Fruit fly (Drosophila melanogaster) whole organism, adult: ENCODE measurements around the gene Ak1.

ENCODE experiments used
- CG11617 ChIP-seq: fragments of 200-800 bp; sonication (Bioruptor generic); optimal IDR thresholded peaks from 2 replicates; lab custom pipeline; 2017; ENCODE audit warnings: mild to moderate bottlenecking, missing biosample characterization, missing genetic modification reagents, missing genetic modification characterization
- CG12768 ChIP-seq: fragments of 200-800 bp; sonication (Bioruptor generic); optimal IDR thresholded peaks from 2 replicates; lab custom pipeline; 2017; ENCODE audit warnings: missing biosample characterization, missing genetic modification characterization, mild to moderate bottlenecking, moderate library complexity, missing genetic modification reagents
- CG14711 ChIP-seq: fragments of 200-800 bp; sonication (Bioruptor generic); optimal IDR thresholded peaks from 2 replicates; lab custom pipeline; 2018; ENCODE audit warnings: missing biosample characterization, mild to moderate bottlenecking, missing genetic modification characterization, moderate library complexity
- CG1620 ChIP-seq: fragments of 200-800 bp; sonication (Bioruptor generic); optimal IDR thresholded peaks from 2 replicates; lab custom pipeline; 2016; ENCODE audit warnings: missing biosample characterization, missing genetic modification characterization
- CG33017 ChIP-seq: fragments of 200-800 bp; sonication (Bioruptor generic); optimal IDR thresholded peaks from 2 replicates; lab custom pipeline; 2018; ENCODE audit warnings: missing biosample characterization, mild to moderate bottlenecking, missing genetic modification characterization, moderate library complexity
- CG5204 ChIP-seq: fragments of 200-800 bp; sonication (Bioruptor generic); optimal IDR thresholded peaks from 2 replicates; lab custom pipeline; 2016; ENCODE audit warnings: missing biosample characterization, missing genetic modification characterization
- CG7045 ChIP-seq: fragments of 200-800 bp; sonication (Bioruptor generic); optimal IDR thresholded peaks from 2 replicates; lab custom pipeline; 2017; ENCODE audit warnings: missing biosample characterization, mild to moderate bottlenecking, missing genetic modification characterization
- CG7101 ChIP-seq: fragments of 200-800 bp; sonication (Bioruptor generic); optimal IDR thresholded peaks from 2 replicates; lab custom pipeline; 2018; ENCODE audit warnings: missing biosample characterization, mild to moderate bottlenecking, missing genetic modification characterization, moderate library complexity
- Clk ChIP-seq: fragments of 200-800 bp; sonication (Bioruptor generic); optimal IDR thresholded peaks from 2 replicates; lab custom pipeline; 2017; ENCODE audit warnings: missing biosample characterization, missing genetic modification characterization
- Crg-1 ChIP-seq: fragments of 200-800 bp; sonication (Bioruptor generic); optimal IDR thresholded peaks from 2 replicates; lab custom pipeline; 2016; ENCODE audit warnings: missing biosample characterization, missing genetic modification characterization
- Hr96 ChIP-seq: fragments of 200-800 bp; sonication (Bioruptor generic); optimal IDR thresholded peaks from 2 replicates; lab custom pipeline; 2016; ENCODE audit warnings: missing biosample characterization, missing genetic modification characterization
- Mnt ChIP-seq: fragments of 200-800 bp; sonication (Bioruptor generic); optimal IDR thresholded peaks from 2 replicates; lab custom pipeline; 2016; ENCODE audit warnings: missing biosample characterization, mild to moderate bottlenecking, missing genetic modification characterization
- bab1 ChIP-seq: fragments of 200-800 bp; sonication (Bioruptor generic); optimal IDR thresholded peaks from 3 replicates; lab custom pipeline; 2019; ENCODE audit warnings: missing biosample characterization, mild to moderate bottlenecking, missing genetic modification characterization, moderate library complexity
- cic ChIP-seq: fragments of 200-800 bp; sonication (Bioruptor generic); optimal IDR thresholded peaks from 2 replicates; lab custom pipeline; 2017; ENCODE audit warnings: missing biosample characterization, mild to moderate bottlenecking, missing genetic modification characterization, moderate library complexity
- cnc ChIP-seq, 2 experiments: fragments of >200 bp; optimal IDR thresholded peaks; 2 replicates each; lab custom pipeline; 2017
- kay ChIP-seq: fragments of 200-800 bp; sonication (Bioruptor generic); peaks from one replicate; lab custom pipeline; 2016; ENCODE audit warnings: missing biosample characterization, missing genetic modification characterization, borderline replicate concordance
- ovo ChIP-seq: fragments of 200-800 bp; sonication (Bioruptor generic); optimal IDR thresholded peaks from 2 replicates; lab custom pipeline; 2016; ENCODE audit warnings: missing biosample characterization, missing genetic modification characterization
- pad ChIP-seq: fragments of 200-800 bp; sonication (Bioruptor generic); optimal IDR thresholded peaks from 3 replicates; lab custom pipeline; 2017; ENCODE audit warnings: missing biosample characterization, missing genetic modification characterization, mild to moderate bottlenecking, moderate library complexity, missing genetic modification reagents
- tj ChIP-seq: fragments of 200-800 bp; sonication (Bioruptor generic); optimal IDR thresholded peaks from 3 replicates; lab custom pipeline; 2017; ENCODE audit warnings: missing biosample characterization, mild to moderate bottlenecking, missing genetic modification characterization, moderate library complexity
- toe ChIP-seq: fragments of 200-800 bp; sonication (Bioruptor generic); optimal IDR thresholded peaks from 2 replicates; lab custom pipeline; 2016; ENCODE audit warnings: missing biosample characterization, missing genetic modification characterization

The Ak1 gene

DNA sequence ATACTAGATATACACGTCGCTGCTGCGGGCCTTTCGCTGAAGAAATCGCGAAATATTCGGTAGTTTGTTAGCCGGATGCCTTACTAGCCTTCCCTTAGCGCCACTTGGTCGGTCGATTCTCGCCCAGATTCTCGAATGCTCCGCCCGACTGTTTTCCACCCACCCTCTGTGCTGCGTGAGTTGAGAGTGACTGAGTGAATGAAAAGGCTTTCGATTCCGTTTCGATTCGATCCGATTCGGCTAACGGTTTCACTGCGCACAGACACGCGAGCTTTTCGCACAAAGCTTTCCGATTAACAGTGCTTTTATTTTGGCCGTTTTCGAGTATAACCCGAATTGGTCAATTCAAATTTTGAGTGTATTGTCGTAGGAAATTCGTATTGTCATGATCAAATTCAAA, at the start of gene Ak1:
Gene Ak1, minus strand, starts transcription at position 347 of the 400 bp plus-strand sequence.
- TF ChIP-seq Crg-1 (GFP tag; lab: Kevin White, UChicago) (no peak), Clk (GFP tag; lab: Kevin White, UChicago) (no peak), kay (GFP tag; lab: Kevin White, UChicago) (no peak), cic (GFP tag; lab: Kevin White, UChicago) (peak; percentile 5), toe (GFP tag; lab: Kevin White, UChicago) (no peak), ovo (GFP tag; lab: Kevin White, UChicago) (peak; percentile 90), CG1620 (GFP tag; lab: Kevin White, UChicago) (no peak), pad (no peak), bab1 (GFP tag; lab: Kevin White, UChicago) (peak; percentile 38), CG12768 (GFP tag; lab: Kevin White, UChicago) (no peak), tj (GFP tag; lab: Kevin White, UChicago) (no peak), CG7045 (GFP tag; lab: Kevin White, UChicago) (no peak), CG5204 (GFP tag; lab: Kevin White, UChicago) (no peak), CG11617 (GFP tag; lab: Kevin White, UChicago) (no peak), cnc (optimal IDR thresholded peaks at IDR 0.05; lab: Kevin White, UChicago) (no peak), CG14711 (tag; lab: Kevin White, UChicago) (no peak), CG33017 (tag; lab: Kevin White, UChicago) (no peak), Mnt (peak; percentile 14), CG7101 (no peak), Hr96 (GFP tag; lab: Kevin White, UChicago) (no peak)

DNA sequence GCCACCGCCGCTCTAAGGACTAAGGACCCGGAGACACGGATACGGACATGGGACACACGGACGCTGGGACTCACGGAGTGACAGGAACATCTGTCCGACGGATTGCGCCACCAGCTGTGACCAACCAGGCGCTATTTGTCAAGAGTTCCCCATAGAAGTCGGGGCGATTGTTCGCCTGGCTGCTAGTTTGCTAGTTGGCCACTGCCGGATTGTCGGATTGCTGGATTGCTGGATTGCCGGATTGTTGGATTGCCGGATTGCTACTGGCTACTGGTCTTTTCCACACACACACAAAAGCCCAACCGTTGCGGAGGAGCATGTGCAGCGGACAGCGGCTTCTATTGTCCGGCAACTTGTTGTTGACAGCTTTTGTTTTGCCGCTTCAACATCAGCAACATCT, 23.3 kb upstream of the Ak1 start:
- TF ChIP-seq cnc (optimal IDR thresholded peaks at IDR 0.05; lab: Kevin White, UChicago) (no peak), pad (no peak), Mnt (no peak), CG12768 (GFP tag; lab: Kevin White, UChicago) (no peak), CG11617 (GFP tag; lab: Kevin White, UChicago) (no peak), CG5204 (GFP tag; lab: Kevin White, UChicago) (no peak), Clk (GFP tag; lab: Kevin White, UChicago) (no peak), kay (GFP tag; lab: Kevin White, UChicago) (no peak), ovo (GFP tag; lab: Kevin White, UChicago) (no peak), CG7045 (GFP tag; lab: Kevin White, UChicago) (no peak), CG1620 (GFP tag; lab: Kevin White, UChicago) (no peak), CG7101 (no peak), CG33017 (tag; lab: Kevin White, UChicago) (no peak), tj (GFP tag; lab: Kevin White, UChicago) (no peak), Crg-1 (GFP tag; lab: Kevin White, UChicago) (no peak), cic (GFP tag; lab: Kevin White, UChicago) (no peak), toe (GFP tag; lab: Kevin White, UChicago) (no peak), bab1 (GFP tag; lab: Kevin White, UChicago) (no peak), CG14711 (tag; lab: Kevin White, UChicago) (no peak), Hr96 (GFP tag; lab: Kevin White, UChicago) (no peak)

DNA sequence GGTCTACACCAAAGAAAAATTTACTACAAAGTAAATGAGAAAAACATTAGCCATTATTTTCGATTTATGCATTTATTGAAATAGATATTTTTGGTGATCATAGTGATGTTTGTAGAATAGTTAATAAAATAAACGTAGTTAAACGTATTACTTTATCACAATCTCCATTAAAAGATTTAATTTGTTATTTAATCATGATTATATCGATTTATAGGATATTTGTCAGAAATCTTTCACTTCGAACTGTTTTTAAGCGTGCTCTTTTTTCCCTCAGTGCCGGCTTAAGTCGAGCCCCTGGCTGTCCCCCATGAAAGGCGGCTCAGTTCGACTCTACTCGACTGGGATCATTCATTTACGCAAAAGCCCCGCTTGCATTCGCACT, 19.7 kb upstream of the Ak1 start:
- TF ChIP-seq CG14711 (tag; lab: Kevin White, UChicago) (peak; percentile 8), toe (GFP tag; lab: Kevin White, UChicago) (no peak), CG1620 (GFP tag; lab: Kevin White, UChicago) (no peak)

DNA sequence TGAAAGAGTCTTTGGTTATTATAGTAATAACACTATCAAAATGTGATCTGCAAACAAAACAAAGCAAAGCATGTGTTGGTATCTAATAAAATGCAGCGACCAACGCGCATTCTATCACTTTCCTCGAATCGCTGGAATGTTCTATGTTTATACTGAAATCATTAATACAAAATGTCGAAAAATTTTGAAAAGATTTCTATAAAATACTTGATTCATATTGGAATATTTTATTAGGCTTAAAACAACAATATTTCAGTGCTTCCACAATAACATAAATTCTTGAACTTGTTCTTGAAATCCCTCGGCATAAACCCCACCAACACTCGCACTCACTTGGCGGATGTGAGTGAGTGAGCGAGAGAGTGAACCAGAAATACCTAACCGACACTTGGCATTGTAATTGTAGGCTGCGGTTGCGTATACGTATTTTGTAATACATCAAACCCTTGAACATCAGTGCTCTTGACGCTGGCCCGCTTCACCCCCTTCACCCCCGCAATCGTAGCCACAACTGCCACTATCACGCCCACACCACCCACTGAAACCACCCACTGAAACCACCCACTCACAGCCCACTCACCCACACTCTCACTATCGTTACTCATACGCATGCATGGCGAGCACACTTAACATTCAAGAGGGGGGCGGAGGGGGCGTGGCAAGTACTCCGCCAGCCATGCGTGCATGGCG, 19.2 kb upstream of the Ak1 start:
- no peak for TF ChIP-seq Clk (GFP tag; lab: Kevin White, UChicago)
- TF ChIP-seq bab1 (GFP tag; lab: Kevin White, UChicago) = no peak
- TF ChIP-seq ovo (GFP tag; lab: Kevin White, UChicago) = no peak
- peak; percentile 12 for TF ChIP-seq CG33017 (tag; lab: Kevin White, UChicago)
- no peak for TF ChIP-seq tj (GFP tag; lab: Kevin White, UChicago)
- TF ChIP-seq CG1620 (GFP tag; lab: Kevin White, UChicago) = no peak
- TF ChIP-seq Crg-1 (GFP tag; lab: Kevin White, UChicago) = no peak
- no peak for TF ChIP-seq cnc (optimal IDR thresholded peaks at IDR 0.05; lab: Kevin White, UChicago)
- TF ChIP-seq CG7045 (GFP tag; lab: Kevin White, UChicago) = no peak
- TF ChIP-seq Mnt = no peak
- no peak for TF ChIP-seq pad
- TF ChIP-seq toe (GFP tag; lab: Kevin White, UChicago) = peak; percentile 12
- no peak for TF ChIP-seq CG11617 (GFP tag; lab: Kevin White, UChicago)
- TF ChIP-seq kay (GFP tag; lab: Kevin White, UChicago) = peak; percentile 49
- peak; percentile 28 for TF ChIP-seq CG7101
- peak; percentile 9 for TF ChIP-seq Hr96 (GFP tag; lab: Kevin White, UChicago)
- TF ChIP-seq CG14711 (tag; lab: Kevin White, UChicago) = no peak
- no peak for TF ChIP-seq cic (GFP tag; lab: Kevin White, UChicago)

DNA sequence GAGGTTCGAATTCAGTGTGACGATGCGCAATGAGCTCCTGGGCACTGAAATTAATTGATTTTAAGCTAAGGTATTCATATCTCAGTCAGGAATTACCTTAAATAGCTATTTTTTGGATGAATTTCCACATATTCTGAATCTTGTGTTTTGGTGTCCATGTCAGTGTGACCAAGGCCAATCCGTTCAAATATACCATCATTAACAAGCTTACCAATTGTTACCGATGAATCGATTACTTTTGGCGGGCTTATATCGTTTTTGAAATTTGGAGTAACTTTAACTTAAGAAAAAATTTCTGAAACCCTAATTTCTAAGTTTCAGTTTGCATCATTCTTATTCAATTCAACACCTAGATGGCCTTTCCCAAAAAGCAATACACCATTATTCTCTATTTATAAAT, 2.0 kb upstream of the Ak1 start, which contains the start of gene Tsen54:
Gene Tsen54, minus strand, starts transcription at position 175 of the 400 bp plus-strand sequence.
- TF ChIP-seq bab1 (GFP tag; lab: Kevin White, UChicago) (no peak), CG7045 (GFP tag; lab: Kevin White, UChicago) (no peak), tj (GFP tag; lab: Kevin White, UChicago) (no peak), toe (GFP tag; lab: Kevin White, UChicago) (no peak), Crg-1 (GFP tag; lab: Kevin White, UChicago) (no peak), kay (GFP tag; lab: Kevin White, UChicago) (no peak), pad (no peak), CG7101 (no peak), Mnt (no peak), Hr96 (GFP tag; lab: Kevin White, UChicago) (no peak), CG5204 (GFP tag; lab: Kevin White, UChicago) (no peak), CG11617 (GFP tag; lab: Kevin White, UChicago) (no peak), CG1620 (GFP tag; lab: Kevin White, UChicago) (no peak), cic (GFP tag; lab: Kevin White, UChicago) (no peak), Clk (GFP tag; lab: Kevin White, UChicago) (no peak), CG12768 (GFP tag; lab: Kevin White, UChicago) (no peak), CG14711 (tag; lab: Kevin White, UChicago) (no peak)
